Worm (Caenorhabditis elegans) whole organism, L3 larva: Measurements from ENCODE around the gene actl-1.

ENCODE experiments used
- R02D3.7 ChIP-seq: fragments of 150-350 bp; optimal IDR thresholded peaks from 2 replicates; lab custom pipeline; 2014; ENCODE audit warnings: missing biosample characterization, missing genetic modification characterization
- ceh-28 ChIP-seq: fragments of 150-350 bp; optimal IDR thresholded peaks from 2 replicates; lab custom pipeline; 2014; ENCODE audit warnings: missing biosample characterization, missing genetic modification reagents, missing genetic modification characterization
- ceh-9 ChIP-seq: sonication (generic microtip); optimal IDR thresholded peaks from 2 replicates; lab custom pipeline; 2018; ENCODE audit warnings: missing biosample characterization, missing genetic modification characterization
- fkh-10 ChIP-seq: sonication (generic microtip); optimal IDR thresholded peaks from 2 replicates; lab custom pipeline; 2017; ENCODE audit warnings: missing biosample characterization, missing genetic modification reagents, missing genetic modification characterization
- mdl-1 ChIP-seq: fragments of 150-350 bp; optimal IDR thresholded peaks from 2 replicates; lab custom pipeline; 2014; ENCODE audit warnings: missing biosample characterization, missing genetic modification characterization
- mml-1 ChIP-seq: fragments of 150-350 bp; sonication (generic microtip); optimal IDR thresholded peaks from 3 replicates; lab custom pipeline; 2014; ENCODE audit warnings: missing biosample characterization, missing genetic modification characterization
- nhr-76 ChIP-seq: fragments of 150-350 bp; sonication (generic microtip); optimal IDR thresholded peaks from 5 replicates; lab custom pipeline; 2014; ENCODE audit warnings: missing biosample characterization, missing genetic modification characterization
- pqm-1 ChIP-seq: fragments of 150-350 bp; optimal IDR thresholded peaks from 2 replicates; lab custom pipeline; 2017; ENCODE audit warnings: missing biosample characterization, missing genetic modification characterization, inconsistent platforms
- unc-39 ChIP-seq: sonication (generic microtip); optimal IDR thresholded peaks from 4 replicates; lab custom pipeline; 2017; ENCODE audit warnings: missing biosample characterization, missing genetic modification characterization

ce11 chrX:6499736-6500135, at the start of gene actl-1:
- TF ChIP-seq unc-39 (tag; lab: Kevin White, UChicago), result no peak
- no peak for TF ChIP-seq R02D3.7
- TF ChIP-seq ceh-28 (tag; lab: Kevin White, UChicago), result no peak
- no peak for TF ChIP-seq fkh-10 (GFP tag; lab: Kevin White, UChicago)
- TF ChIP-seq mml-1 (tag; lab: Kevin White, UChicago), result no peak
- TF ChIP-seq ceh-9, result no peak
- TF ChIP-seq mdl-1 (tag; lab: Kevin White, UChicago), result no peak
- no peak for TF ChIP-seq nhr-76 (tag; lab: Kevin White, UChicago)
- no peak for TF ChIP-seq pqm-1 (tag; lab: Kevin White, UChicago)
